Worm (Caenorhabditis elegans): ENCODE data around the gene F23H12.10.

F23H12.10 gene

ce11 chrV:12371386-12371785 lies 2.7 kb downstream of the F23H12.10 start, which contains the start of gene F23H12.7:
Gene F23H12.7 (plus strand): TSS chrV:12371686.
- TF ChIP-seq ceh-13 (GFP tag; optimal IDR thresholded peaks at IDR 0.05), result no peak
- no peak for TF ChIP-seq B0310.2 (tag; optimal IDR thresholded peaks at IDR 0.05)
- TF ChIP-seq ets-7 (tag; optimal IDR thresholded peaks at IDR 0.05), result no peak
- no peak for TF ChIP-seq tbx-37 (GFP tag; conservative IDR thresholded peaks at IDR 0.05)
- no peak for TF ChIP-seq F13C5.2 (tag; optimal IDR thresholded peaks at IDR 0.05)

DNA sequence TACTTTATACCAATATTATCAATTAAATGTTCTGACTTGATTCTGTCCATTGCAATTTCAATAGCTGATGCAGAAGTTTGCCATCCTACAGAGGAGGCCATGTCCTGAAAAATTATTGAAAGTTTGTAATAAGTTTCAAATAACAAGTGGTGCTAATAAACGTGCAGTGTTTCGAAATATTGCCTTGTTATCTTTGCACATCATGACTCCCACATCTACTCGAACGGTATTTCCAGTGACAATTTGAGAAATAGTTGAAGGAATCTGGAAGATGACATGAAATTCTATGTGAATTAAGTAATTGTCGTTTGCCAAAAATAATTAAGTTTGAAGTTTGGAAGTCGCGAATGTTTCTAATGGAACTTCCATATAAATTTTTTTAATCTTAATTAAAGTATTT lies 4.6 kb downstream of the F23H12.10 start, which contains the start of gene gcy-13:
TSS of gene gcy-13 (minus strand) at position 101 of the 400 bp plus-strand sequence.
- no peak for TF ChIP-seq ceh-13 (GFP tag; optimal IDR thresholded peaks at IDR 0.05)
- TF ChIP-seq tbx-11 (GFP tag; IDR thresholded peaks at IDR 0.05), result no peak
- TF ChIP-seq pes-1 (GFP tag; IDR thresholded peaks at IDR 0.05), result no peak
- no peak for TF ChIP-seq tra-4 (tag; optimal IDR thresholded peaks at IDR 0.05)
- TF ChIP-seq ama-1 (optimal IDR thresholded peaks at IDR 0.05), result no peak
- TF ChIP-seq scrt-1 (GFP tag; IDR thresholded peaks at IDR 0.05), result no peak

DNA sequence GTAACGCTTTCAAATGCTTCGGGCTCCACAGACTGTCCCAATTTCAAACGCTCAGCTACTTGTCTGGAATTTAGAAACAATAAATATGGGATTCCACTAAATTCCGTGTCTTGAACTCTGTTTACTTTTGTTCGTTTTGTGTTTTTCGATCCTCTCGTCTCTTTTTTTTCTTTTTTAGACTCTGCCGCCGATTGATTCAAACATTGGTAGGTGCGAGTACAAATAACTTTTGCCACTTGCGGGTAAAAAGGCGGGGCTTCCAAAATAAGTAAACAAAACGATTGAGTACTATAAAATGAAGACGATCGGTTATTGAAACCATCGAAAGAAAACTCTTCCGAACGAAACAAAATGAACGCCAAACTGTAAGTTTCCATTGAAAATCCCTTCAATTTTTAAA lies 9.0 kb downstream of the F23H12.10 start, which contains the start of gene fipr-2:
TSS of gene fipr-2 (plus strand) at position 245 of the 400 bp plus-strand sequence.
- no peak for TF ChIP-seq ceh-36 (tag; optimal IDR thresholded peaks at IDR 0.05)
- no peak for TF ChIP-seq hmbx-1 (tag; optimal IDR thresholded peaks at IDR 0.05)
- TF ChIP-seq ama-1 (optimal IDR thresholded peaks at IDR 0.05), result no peak

ce11 chrV:12361644-12362043 lies 12.4 kb downstream of the F23H12.10 start, which contains the start of gene fipr-1:
Gene fipr-1 (minus strand): TSS chrV:12361744.
- no peak for TF ChIP-seq scrt-1 (GFP tag; IDR thresholded peaks at IDR 0.05)

ce11 chrV:12358347-12358746 lies 15.7 kb downstream of the F23H12.10 start, which contains the start of gene F23H12.5:
Gene F23H12.5 (plus strand): TSS chrV:12358647.
- no peak for TF ChIP-seq flt-1 (GFP tag; IDR thresholded peaks at IDR 0.05)
- TF ChIP-seq hnd-1 (tag; optimal IDR thresholded peaks at IDR 0.05), result no peak
- TF ChIP-seq ceh-13 (GFP tag; optimal IDR thresholded peaks at IDR 0.05), result no peak
- no peak for TF ChIP-seq pes-1 (GFP tag; IDR thresholded peaks at IDR 0.05)
- no peak for TF ChIP-seq scrt-1 (GFP tag; IDR thresholded peaks at IDR 0.05)
- no peak for TF ChIP-seq aly-1 (tag; optimal IDR thresholded peaks at IDR 0.05)
- TF ChIP-seq sea-1 (GFP tag; conservative IDR thresholded peaks at IDR 0.05), result no peak
- no peak for TF ChIP-seq tra-4 (tag; optimal IDR thresholded peaks at IDR 0.05)
- TF ChIP-seq tbx-11 (GFP tag; IDR thresholded peaks at IDR 0.05), result no peak
- no peak for TF ChIP-seq ceh-36 (tag; optimal IDR thresholded peaks at IDR 0.05)
- TF ChIP-seq tbx-37 (GFP tag; conservative IDR thresholded peaks at IDR 0.05), result no peak
- TF ChIP-seq ama-1 (optimal IDR thresholded peaks at IDR 0.05), result no peak

ce11 chrV:12357632-12358031 lies 16.4 kb downstream of the F23H12.10 start:
- TF ChIP-seq ceh-36 (tag; optimal IDR thresholded peaks at IDR 0.05), result no peak
- no peak for TF ChIP-seq B0310.2 (tag; optimal IDR thresholded peaks at IDR 0.05)
- no peak for TF ChIP-seq F13C5.2 (tag; optimal IDR thresholded peaks at IDR 0.05)
- TF ChIP-seq scrt-1 (GFP tag; IDR thresholded peaks at IDR 0.05), result no peak
- no peak for TF ChIP-seq ets-7 (tag; optimal IDR thresholded peaks at IDR 0.05)
- no peak for TF ChIP-seq tbx-37 (GFP tag; conservative IDR thresholded peaks at IDR 0.05)
- TF ChIP-seq sea-1 (GFP tag; conservative IDR thresholded peaks at IDR 0.05), result no peak

- TF ChIP-seq ets-7 (tag; optimal IDR thresholded peaks at IDR 0.05) (no peak), pes-1 (GFP tag; IDR thresholded peaks at IDR 0.05) (no peak), ceh-13 (GFP tag; optimal IDR thresholded peaks at IDR 0.05) (no peak), hmg-4 (GFP tag; optimal IDR thresholded peaks at IDR 0.05) (no peak), scrt-1 (GFP tag; IDR thresholded peaks at IDR 0.05) (no peak), hmbx-1 (tag; optimal IDR thresholded peaks at IDR 0.05) (no peak), ceh-36 (tag; optimal IDR thresholded peaks at IDR 0.05) (no peak), tbx-37 (GFP tag; conservative IDR thresholded peaks at IDR 0.05) (no peak), F13C5.2 (tag; optimal IDR thresholded peaks at IDR 0.05) (no peak), hnd-1 (tag; optimal IDR thresholded peaks at IDR 0.05) (no peak), tbx-11 (GFP tag; IDR thresholded peaks at IDR 0.05) (no peak)
These were observed 19.8 kb downstream of the F23H12.10 start for ce11 chrV:12354193-12354830.

DNA sequence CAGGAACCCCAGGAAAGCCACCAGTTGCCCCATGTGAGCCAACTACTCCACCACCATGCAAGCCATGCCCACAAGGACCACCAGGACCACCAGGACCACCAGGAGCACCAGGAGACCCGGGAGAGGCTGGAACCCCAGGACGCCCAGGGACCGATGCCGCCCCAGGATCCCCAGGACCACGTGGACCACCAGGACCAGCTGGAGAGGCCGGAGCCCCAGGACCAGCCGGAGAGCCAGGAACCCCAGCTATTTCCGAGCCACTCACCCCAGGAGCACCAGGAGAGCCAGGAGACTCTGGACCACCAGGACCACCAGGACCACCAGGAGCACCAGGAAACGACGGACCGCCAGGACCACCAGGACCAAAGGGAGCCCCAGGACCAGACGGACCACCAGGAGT lies 20.6 kb downstream of the F23H12.10 start:
- TF ChIP-seq hnd-1 (tag; optimal IDR thresholded peaks at IDR 0.05) (no peak), ceh-36 (tag; optimal IDR thresholded peaks at IDR 0.05) (no peak), hmg-4 (GFP tag; optimal IDR thresholded peaks at IDR 0.05) (no peak), scrt-1 (GFP tag; IDR thresholded peaks at IDR 0.05) (0 out of 2 replicates have a peak, but pooled peaks have one; percentile 5), B0310.2 (tag; optimal IDR thresholded peaks at IDR 0.05) (peak; percentile 19), sea-1 (GFP tag; conservative IDR thresholded peaks at IDR 0.05) (no peak), F13C5.2 (tag; optimal IDR thresholded peaks at IDR 0.05) (no peak), tra-4 (tag; optimal IDR thresholded peaks at IDR 0.05) (no peak), ets-7 (tag; optimal IDR thresholded peaks at IDR 0.05) (no peak), flt-1 (GFP tag; IDR thresholded peaks at IDR 0.05) (no peak), ceh-13 (GFP tag; optimal IDR thresholded peaks at IDR 0.05) (no peak), ama-1 (optimal IDR thresholded peaks at IDR 0.05) (no peak), tbx-37 (GFP tag; conservative IDR thresholded peaks at IDR 0.05) (no peak), tbx-11 (GFP tag; IDR thresholded peaks at IDR 0.05) (no peak; the same call in 1 of the 2 replicates), aly-1 (tag; optimal IDR thresholded peaks at IDR 0.05) (peak; percentile 10), pes-1 (GFP tag; IDR thresholded peaks at IDR 0.05) (peak; percentile 21; the same call in 1 of the 2 replicates), hmbx-1 (tag; optimal IDR thresholded peaks at IDR 0.05) (no peak)

Measured in whole organism, early embryonic.